Worm (Caenorhabditis elegans): ENCODE measurements around the gene Y43D4A.1.

DNA sequence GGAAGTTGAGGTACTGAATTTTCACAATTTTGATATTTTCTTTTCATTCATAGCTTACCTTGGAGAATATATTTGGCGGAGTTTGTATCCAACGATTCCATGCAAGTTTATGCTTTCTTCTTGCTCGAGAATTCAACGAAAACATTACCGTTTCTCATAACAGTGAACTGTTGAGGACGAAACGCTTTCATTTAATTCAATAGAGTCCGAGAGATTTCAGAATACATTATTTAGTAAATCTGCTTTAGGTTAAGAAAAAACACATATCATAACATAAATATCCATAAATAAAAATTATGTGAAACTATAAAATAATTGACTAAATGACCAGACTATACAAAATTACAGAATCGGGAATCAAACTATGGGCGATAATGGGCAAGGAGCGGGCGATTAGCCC lies 49.1 kb upstream of the Y43D4A.1 start, which contains the start of gene Y51H4A.941:
- no peak for TF ChIP-seq ztf-11 (tag; optimal IDR thresholded peaks at IDR 0.05)
- no peak for TF ChIP-seq nhr-11 (tag; optimal IDR thresholded peaks at IDR 0.05)
- no peak for TF ChIP-seq blmp-1 (tag; optimal IDR thresholded peaks at IDR 0.05)
- TF ChIP-seq alr-1 (tag; optimal IDR thresholded peaks at IDR 0.05; ENCODE audit: borderline replicate concordance) = no peak
- no peak for TF ChIP-seq ces-1 (GFP tag; optimal IDR thresholded peaks at IDR 0.05)
- TF ChIP-seq grh-1 (GFP tag; IDR thresholded peaks at IDR 0.05) = no peak
- TF ChIP-seq egl-13 (tag; optimal IDR thresholded peaks at IDR 0.05) = no peak
